Worm (Caenorhabditis elegans) whole organism, L3 larva: Measurements from ENCODE around the gene brd-1.

Experiments
- ceh-9 ChIP-seq: sonication (generic microtip); optimal IDR thresholded peaks from 2 replicates; lab custom pipeline; 2018; ENCODE audit warnings: missing biosample characterization, missing genetic modification characterization
- daf-12 ChIP-seq: fragments of 150-350 bp; optimal IDR thresholded peaks from 2 replicates; lab custom pipeline; 2014; ENCODE audit warnings: missing biosample characterization, missing genetic modification reagents, missing genetic modification characterization
- egl-27 ChIP-seq: sonication (generic microtip); optimal IDR thresholded peaks from 4 replicates; lab custom pipeline; 2017; ENCODE audit warnings: missing biosample characterization, missing genetic modification reagents, missing genetic modification characterization
- elt-2 ChIP-seq: sonication (generic microtip); optimal IDR thresholded peaks from 2 replicates; lab custom pipeline; 2016; ENCODE audit warnings: missing genetic modification reagents, mild to moderate bottlenecking, missing genetic modification characterization, missing compliant biosample characterization
- nhr-11 ChIP-seq: fragments of 150-350 bp; optimal IDR thresholded peaks from 2 replicates; lab custom pipeline; 2014; ENCODE audit warnings: missing biosample characterization, missing genetic modification characterization
- skn-1 ChIP-seq: fragments of 150-350 bp; optimal IDR thresholded peaks from 2 replicates; lab custom pipeline; 2014; ENCODE audit warnings: missing biosample characterization, missing genetic modification characterization

ce11 chrIII:6887574-6887973 is 1.7 kb downstream of the brd-1 start:
- no peak for TF ChIP-seq skn-1
- TF ChIP-seq nhr-11 = no peak
- TF ChIP-seq daf-12 = no peak
- no peak for TF ChIP-seq ceh-9 (tag; lab: Kevin White, UChicago)
- TF ChIP-seq elt-2 = peak; percentile 35
- TF ChIP-seq egl-27 (tag; lab: Kevin White, UChicago) = peak; percentile 32
